Fruit fly (Drosophila melanogaster) whole organism: Measurements from ENCODE around the gene Graf.

Experiments
- CG8478 ChIP-seq: fragments of >200 bp; optimal IDR thresholded peaks from 2 replicates; lab custom pipeline; 2018; ENCODE audit warnings: inconsistent platforms
- Dll ChIP-seq: fragments of >200 bp; optimal IDR thresholded peaks from 2 replicates; lab custom pipeline; 2017
- EcR ChIP-seq, 2 experiments: fragments of >200 bp; optimal IDR thresholded peaks; 2 replicates each; lab custom pipeline; 2017; ENCODE audit warnings: missing biosample characterization in 2 of 2, missing genetic modification characterization in 2 of 2, missing genetic modification reagents in 2 of 2
- pan ChIP-seq: fragments of >200 bp; optimal IDR thresholded peaks from 2 replicates; lab custom pipeline; 2017
- psq ChIP-seq: fragments of >200 bp; optimal IDR thresholded peaks from 2 replicates; lab custom pipeline; 2017
- usp ChIP-seq: fragments of >200 bp; optimal IDR thresholded peaks from 2 replicates; lab custom pipeline; 2017; ENCODE audit warnings: missing biosample characterization, missing genetic modification characterization, mixed read lengths

Graf gene

DNA sequence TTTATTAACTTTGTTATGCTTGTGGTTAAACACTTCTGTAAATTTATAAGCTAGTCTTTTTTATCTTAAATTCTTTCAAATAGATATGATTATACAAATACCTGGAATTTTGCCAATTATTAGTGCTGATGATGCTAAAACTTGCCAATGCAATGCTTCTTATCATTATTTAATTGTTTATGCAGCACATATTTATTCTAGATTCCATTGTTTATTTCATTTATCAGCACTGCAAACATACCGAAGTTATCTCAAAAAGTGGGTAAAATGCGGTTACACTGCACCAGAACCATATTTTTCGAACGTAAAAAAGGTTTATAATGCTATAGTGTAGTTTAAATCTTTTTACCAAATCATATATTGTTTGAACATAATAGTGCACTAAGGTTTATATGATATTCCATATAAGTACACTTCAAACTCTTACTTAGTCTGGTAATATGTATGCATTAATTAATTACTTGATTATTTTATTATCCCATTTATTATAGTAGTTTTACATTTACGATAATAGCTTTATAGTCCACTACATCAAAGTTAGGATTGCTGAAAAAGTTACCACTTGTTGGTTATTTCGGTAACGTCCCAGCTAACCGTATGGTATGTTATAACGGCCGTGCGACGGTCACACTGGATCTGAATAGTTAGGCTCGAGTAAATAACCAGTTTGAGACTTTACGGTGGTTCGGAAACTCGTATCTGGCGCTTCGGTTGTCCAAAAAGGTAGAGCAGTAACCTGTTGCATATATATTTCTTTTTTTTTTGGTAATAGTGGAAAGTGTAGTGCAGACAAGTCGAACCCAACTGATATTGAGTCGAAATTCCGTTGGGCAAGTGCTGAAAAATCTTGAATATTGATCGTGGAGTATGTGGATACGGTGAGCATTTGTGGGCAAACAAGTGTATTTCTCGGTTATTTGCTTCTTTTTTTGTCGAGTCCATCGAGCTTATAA, 28.0 kb upstream of the Graf start, which contains the start of gene Rhp:
TSS of gene Rhp (plus strand) at position 663 of the 953 bp plus-strand sequence.
- TF ChIP-seq CG8478, result no peak
- no peak for TF ChIP-seq pan
- TF ChIP-seq usp (GFP tag; lab: Kevin White, UChicago), result no peak
- TF ChIP-seq EcR (GFP tag; optimal IDR thresholded peaks at IDR 0.05; lab: Kevin White, UChicago), result no peak
- TF ChIP-seq psq (lab: Kevin White, UChicago), result no peak
- no peak for TF ChIP-seq Dll (lab: Kevin White, UChicago)

DNA sequence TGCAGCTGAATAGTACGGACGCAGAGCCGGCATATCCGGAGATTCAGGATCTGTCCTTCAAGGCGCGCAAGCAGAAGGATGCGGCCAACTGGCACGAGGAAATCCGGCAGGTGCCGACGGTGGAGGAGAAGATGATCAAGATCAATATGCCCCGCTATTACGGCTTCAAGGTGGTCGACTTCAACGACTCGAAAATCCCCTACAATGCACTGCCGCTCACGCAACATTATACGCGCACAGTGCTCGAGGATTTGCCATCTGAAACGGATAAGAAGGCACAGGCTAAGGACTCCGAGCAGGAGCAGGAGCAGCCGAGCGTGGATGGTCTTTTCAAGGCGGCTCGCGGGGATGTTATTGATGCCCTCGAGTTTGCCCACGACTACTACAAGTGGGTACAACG, 25.7 kb upstream of the Graf start:
- no peak for TF ChIP-seq EcR (GFP tag; optimal IDR thresholded peaks at IDR 0.05; lab: Kevin White, UChicago)
- TF ChIP-seq usp (GFP tag; lab: Kevin White, UChicago), result no peak
- TF ChIP-seq pan, result no peak
- TF ChIP-seq psq (lab: Kevin White, UChicago), result no peak
- TF ChIP-seq CG8478, result no peak
- no peak for TF ChIP-seq Dll (lab: Kevin White, UChicago)

- TF ChIP-seq pan, result no peak
- no peak for TF ChIP-seq psq (lab: Kevin White, UChicago)
- no peak for TF ChIP-seq CG8478
- TF ChIP-seq Dll (lab: Kevin White, UChicago), result no peak
- no peak for TF ChIP-seq usp (GFP tag; lab: Kevin White, UChicago)
- no peak for TF ChIP-seq EcR (GFP tag; optimal IDR thresholded peaks at IDR 0.05; lab: Kevin White, UChicago)
These were observed 25.1 kb upstream of the Graf start, which contains the start of the genes Paf-AHalpha and mRpS30 for dm6 chrX:15785429-15786239. TSS of gene Paf-AHalpha (minus strand) at chrX:15785583. TSS of gene mRpS30 (plus strand) at chrX:15786047.

- TF ChIP-seq CG8478 (no peak), pan (no peak), usp (GFP tag; lab: Kevin White, UChicago) (no peak), psq (lab: Kevin White, UChicago) (no peak), Dll (lab: Kevin White, UChicago) (no peak), EcR (GFP tag; optimal IDR thresholded peaks at IDR 0.05; lab: Kevin White, UChicago) (no peak)
These were observed 23.1 kb upstream of the Graf start, which contains the start of gene Efhc1.1 for dm6 chrX:15783610-15784009. TSS of gene Efhc1.1 (minus strand) at chrX:15783710.

- no peak for TF ChIP-seq pan
- no peak for TF ChIP-seq psq (lab: Kevin White, UChicago)
- no peak for TF ChIP-seq CG8478
- no peak for TF ChIP-seq Dll (lab: Kevin White, UChicago)
- no peak for TF ChIP-seq EcR (GFP tag; optimal IDR thresholded peaks at IDR 0.05; lab: Kevin White, UChicago)
These were observed 18.3 kb upstream of the Graf start, which contains the start of gene CG43673 for dm6 chrX:15778846-15779245. TSS of gene CG43673 (plus strand) at chrX:15779146.

dm6 chrX:15772663-15773062, 12.1 kb upstream of the Graf start, which contains the start of gene CG43672:
TSS of gene CG43672 (plus strand) at chrX:15772963.
- TF ChIP-seq psq (lab: Kevin White, UChicago) (no peak), CG8478 (no peak), pan (no peak), Dll (lab: Kevin White, UChicago) (no peak), EcR (GFP tag; optimal IDR thresholded peaks at IDR 0.05; lab: Kevin White, UChicago) (no peak), usp (GFP tag; lab: Kevin White, UChicago) (no peak)

DNA sequence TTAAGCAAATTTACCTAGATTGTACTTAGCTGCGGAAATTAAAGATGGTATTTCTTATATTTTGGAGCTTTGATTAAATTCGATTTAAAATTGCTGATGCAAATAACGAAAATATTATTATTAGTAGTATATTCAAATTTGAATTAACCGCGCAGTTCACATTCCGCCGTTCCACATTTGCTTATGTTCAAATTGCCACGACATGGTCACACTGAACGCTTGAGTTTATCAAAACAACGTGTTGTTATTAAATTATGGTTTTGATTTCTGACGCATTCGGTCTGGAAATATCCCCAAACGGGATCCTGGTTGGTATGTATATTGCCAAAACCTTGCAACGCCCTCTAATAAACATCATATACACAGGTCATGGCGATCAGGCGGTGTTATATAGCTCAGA, 8.9 kb upstream of the Graf start, which contains the start of gene CG33172:
TSS of gene CG33172 (plus strand) at position 208 of the 400 bp plus-strand sequence.
- no peak for TF ChIP-seq Dll (lab: Kevin White, UChicago)
- no peak for TF ChIP-seq usp (GFP tag; lab: Kevin White, UChicago)
- no peak for TF ChIP-seq EcR (GFP tag; optimal IDR thresholded peaks at IDR 0.05; lab: Kevin White, UChicago)
- TF ChIP-seq psq (lab: Kevin White, UChicago), result no peak
- no peak for TF ChIP-seq pan
- TF ChIP-seq CG8478, result no peak

- TF ChIP-seq EcR (GFP tag; optimal IDR thresholded peaks at IDR 0.05; lab: Kevin White, UChicago), result no peak
- no peak for TF ChIP-seq usp (GFP tag; lab: Kevin White, UChicago)
- TF ChIP-seq pan, result no peak
- no peak for TF ChIP-seq Dll (lab: Kevin White, UChicago)
- no peak for TF ChIP-seq CG8478
- TF ChIP-seq psq (lab: Kevin White, UChicago), result no peak
These were observed 5.9 kb upstream of the Graf start, which contains the start of gene CG8952 for dm6 chrX:15766395-15766866. TSS of gene CG8952 (minus strand) at chrX:15766445.

dm6 chrX:15762723-15763122, 2.2 kb upstream of the Graf start, which contains the start of gene Polr3A:
TSS of gene Polr3A (plus strand) at chrX:15762956.
- TF ChIP-seq psq (lab: Kevin White, UChicago), result no peak
- no peak for TF ChIP-seq EcR (GFP tag; optimal IDR thresholded peaks at IDR 0.05; lab: Kevin White, UChicago)
- TF ChIP-seq usp (GFP tag; lab: Kevin White, UChicago), result no peak
- no peak for TF ChIP-seq pan
- no peak for TF ChIP-seq CG8478
- no peak for TF ChIP-seq Dll (lab: Kevin White, UChicago)

dm6 chrX:15761298-15761640, 736 bp upstream of the Graf start:
- no peak for TF ChIP-seq psq (lab: Kevin White, UChicago)
- no peak for TF ChIP-seq usp (GFP tag; lab: Kevin White, UChicago)
- no peak for TF ChIP-seq pan
- no peak for TF ChIP-seq CG8478
- no peak for TF ChIP-seq EcR (GFP tag; optimal IDR thresholded peaks at IDR 0.05; lab: Kevin White, UChicago)
- TF ChIP-seq Dll (lab: Kevin White, UChicago), result no peak
